Worm (Caenorhabditis elegans) whole organism, L2 larva: ENCODE measurements around the gene pros-1.

Experiments used
- R02D3.7 ChIP-seq: fragments of 150-350 bp; optimal IDR thresholded peaks from 2 replicates; lab custom pipeline; 2014; ENCODE audit warnings: missing biosample characterization, missing genetic modification characterization
- ama-1 ChIP-seq: fragments of 150-350 bp; optimal IDR thresholded peaks from 2 replicates; lab custom pipeline; 2018; ENCODE audit warnings: inconsistent platforms
- gmeb-1 ChIP-seq: fragments of 150-350 bp; optimal IDR thresholded peaks from 2 replicates; lab custom pipeline; 2014; ENCODE audit warnings: missing biosample characterization, missing genetic modification characterization
- lin-39 ChIP-seq: fragments of 150-350 bp; optimal IDR thresholded peaks from 2 replicates; lab custom pipeline; 2014; ENCODE audit warnings: missing biosample characterization, missing genetic modification reagents, missing genetic modification characterization
- lsy-2 ChIP-seq, 2 experiments: fragments of 150-350 bp in 1 of 2; sonication (generic microtip) in 1 of 2; optimal IDR thresholded peaks; 2 replicates each; lab custom pipeline; 2014 to 2017; ENCODE audit warnings: missing biosample characterization in 2 of 2, missing genetic modification characterization in 2 of 2
- mbf-1 ChIP-seq: sonication (generic microtip); optimal IDR thresholded peaks from 2 replicates; lab custom pipeline; 2017; ENCODE audit warnings: missing biosample characterization, missing genetic modification characterization
- nhr-12 ChIP-seq: fragments of 150-350 bp; optimal IDR thresholded peaks from 2 replicates; lab custom pipeline; 2014; ENCODE audit warnings: missing biosample characterization, missing genetic modification characterization
- unc-62 ChIP-seq: fragments of 150-350 bp; optimal IDR thresholded peaks from 2 replicates; lab custom pipeline; 2014; ENCODE audit warnings: missing biosample characterization, missing genetic modification reagents, missing genetic modification characterization
- ztf-11 ChIP-seq: sonication (generic microtip); optimal IDR thresholded peaks from 2 replicates; lab custom pipeline; 2017; ENCODE audit warnings: missing biosample characterization, missing genetic modification characterization

DNA sequence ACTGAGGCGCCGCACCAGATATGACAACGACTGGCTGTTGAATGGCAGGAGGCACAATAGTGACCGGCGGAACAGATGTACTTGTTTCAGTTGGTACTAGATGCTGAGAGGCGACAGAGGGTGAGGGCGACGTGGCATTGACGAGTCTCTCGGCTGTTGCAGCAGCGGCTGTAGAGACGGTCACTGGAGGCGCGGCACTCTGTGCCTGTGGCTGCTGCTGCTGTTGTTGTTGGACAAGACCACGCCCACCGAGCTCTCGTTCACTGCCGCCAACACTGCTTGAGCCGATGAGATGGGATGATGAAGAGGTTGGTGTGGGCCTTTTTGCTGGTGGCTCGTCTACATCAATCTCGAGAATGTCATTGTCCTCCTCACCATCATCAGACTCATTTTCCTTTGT is 50.1 kb downstream of the pros-1 start:
- no peak for TF ChIP-seq lin-39 (tag; lab: Kevin White, UChicago)
- TF ChIP-seq nhr-12 (tag; lab: Kevin White, UChicago), result no peak
- no peak for TF ChIP-seq unc-62 (GFP tag; lab: Kevin White, UChicago)
- TF ChIP-seq ama-1 (lab: Kevin White, UChicago), result no peak
- TF ChIP-seq mbf-1, result no peak
- TF ChIP-seq gmeb-1 (tag; lab: Kevin White, UChicago), result no peak
- no peak for TF ChIP-seq ztf-11 (tag; lab: Kevin White, UChicago)
- no peak for TF ChIP-seq R02D3.7 (tag; lab: Kevin White, UChicago)
- TF ChIP-seq lsy-2 (tag; optimal IDR thresholded peaks at IDR 0.05; lab: Kevin White, UChicago), result no peak
